Worm (Caenorhabditis elegans) whole organism, late embryonic: ENCODE data around the gene ceh-23.

ENCODE experiments used
- C38D4.7 ChIP-seq: fragments of 200-800 bp; sonication (Bioruptor generic); optimal IDR thresholded peaks from 2 replicates; lab custom pipeline; 2018; ENCODE audit warnings: mild to moderate bottlenecking, missing genetic modification characterization, moderate library complexity, missing compliant biosample characterization
- F13H6.1 ChIP-seq: sonication (generic microtip); optimal IDR thresholded peaks from 2 replicates; lab custom pipeline; 2016; ENCODE audit warnings: missing genetic modification characterization, missing compliant biosample characterization
- Y22D7AL.16 ChIP-seq: sonication (generic microtip); optimal IDR thresholded peaks from 2 replicates; lab custom pipeline; 2016; ENCODE audit warnings: missing genetic modification characterization, missing compliant biosample characterization
- ama-1 ChIP-seq: fragments of 150-350 bp; optimal IDR thresholded peaks from 2 replicates; lab custom pipeline; 2014
- ceh-19 ChIP-seq: fragments of 200-800 bp; sonication (Bioruptor generic); optimal IDR thresholded peaks from 2 replicates; lab custom pipeline; 2018; ENCODE audit warnings: mild to moderate bottlenecking, missing genetic modification characterization, missing compliant biosample characterization
- ceh-2 ChIP-seq: sonication (generic microtip); optimal IDR thresholded peaks from 2 replicates; lab custom pipeline; 2016; ENCODE audit warnings: missing genotype, missing genetic modification characterization, missing compliant biosample characterization
- ceh-22 ChIP-seq: sonication (generic microtip); optimal IDR thresholded peaks from 2 replicates; lab custom pipeline; 2017; ENCODE audit warnings: missing biosample characterization, missing genetic modification characterization
- ceh-24 ChIP-seq: sonication (generic microtip); optimal IDR thresholded peaks from 2 replicates; lab custom pipeline; 2016; ENCODE audit warnings: mild to moderate bottlenecking, missing genetic modification characterization, missing compliant biosample characterization
- ceh-6 ChIP-seq: fragments of 200-800 bp; sonication (Bioruptor generic); optimal IDR thresholded peaks from 2 replicates; lab custom pipeline; 2018; ENCODE audit warnings: mild to moderate bottlenecking, missing genetic modification characterization, missing compliant biosample characterization
- ceh-9 ChIP-seq: sonication (generic microtip); optimal IDR thresholded peaks from 2 replicates; lab custom pipeline; 2016; ENCODE audit warnings: mild to moderate bottlenecking, missing genetic modification characterization, inconsistent platforms, missing compliant biosample characterization
- dve-1 ChIP-seq: sonication (generic microtip); optimal IDR thresholded peaks from 2 replicates; lab custom pipeline; 2017; ENCODE audit warnings: antibody characterized with exemption, mild to moderate bottlenecking, missing genetic modification characterization, missing compliant biosample characterization
- elt-2 ChIP-seq: sonication (generic microtip); optimal IDR thresholded peaks from 2 replicates; lab custom pipeline; 2016; ENCODE audit warnings: missing genetic modification reagents, missing genetic modification characterization, missing compliant biosample characterization
- eyg-1 ChIP-seq: sonication (generic microtip); optimal IDR thresholded peaks from 2 replicates; lab custom pipeline; 2016; ENCODE audit warnings: missing genotype, missing genetic modification characterization, missing compliant biosample characterization
- fax-1 ChIP-seq: sonication (generic microtip); optimal IDR thresholded peaks from 2 replicates; lab custom pipeline; 2016; ENCODE audit warnings: missing genotype, missing genetic modification characterization, missing compliant biosample characterization
- hlh-13 ChIP-seq: fragments of 200-800 bp; sonication (Bioruptor generic); optimal IDR thresholded peaks from 2 replicates; lab custom pipeline; 2018; ENCODE audit warnings: mild to moderate bottlenecking, missing genetic modification characterization, missing compliant biosample characterization
- hlh-6 ChIP-seq: sonication (generic microtip); optimal IDR thresholded peaks from 2 replicates; lab custom pipeline; 2016; ENCODE audit warnings: missing genotype, missing genetic modification characterization, missing compliant biosample characterization
- hlh-8 ChIP-seq: sonication (generic microtip); optimal IDR thresholded peaks from 2 replicates; lab custom pipeline; 2016; ENCODE audit warnings: missing genotype, missing genetic modification characterization, missing compliant biosample characterization
- lim-6 ChIP-seq: sonication (generic microtip); optimal IDR thresholded peaks from 2 replicates; lab custom pipeline; 2016; ENCODE audit warnings: missing genetic modification characterization, missing compliant biosample characterization
- mec-3 ChIP-seq: sonication (generic microtip); optimal IDR thresholded peaks from 2 replicates; lab custom pipeline; 2016; ENCODE audit warnings: borderline replicate concordance, missing genetic modification characterization, missing compliant biosample characterization
- nfya-1 ChIP-seq: sonication (generic microtip); optimal IDR thresholded peaks from 2 replicates; lab custom pipeline; 2017; ENCODE audit warnings: missing genetic modification characterization, mild to moderate bottlenecking, missing compliant biosample characterization, antibody characterized with exemption, moderate library complexity
- nhr-11 ChIP-seq: fragments of 150-350 bp; optimal IDR thresholded peaks from 2 replicates; lab custom pipeline; 2014; ENCODE audit warnings: missing biosample characterization, missing genetic modification characterization
- nhr-232 ChIP-seq: sonication (generic microtip); optimal IDR thresholded peaks from 2 replicates; lab custom pipeline; 2016; ENCODE audit warnings: missing genetic modification characterization, missing compliant biosample characterization
- pqm-1 ChIP-seq: sonication (generic microtip); optimal IDR thresholded peaks from 2 replicates; lab custom pipeline; 2016; ENCODE audit warnings: missing genetic modification characterization, missing compliant biosample characterization
- rnt-1 ChIP-seq: sonication (generic microtip); optimal IDR thresholded peaks from 2 replicates; lab custom pipeline; 2016; ENCODE audit warnings: missing genetic modification characterization, missing compliant biosample characterization
- sdc-2 ChIP-seq: sonication (generic microtip); optimal IDR thresholded peaks from 2 replicates; lab custom pipeline; 2016; ENCODE audit warnings: missing genotype, missing genetic modification characterization, missing compliant biosample characterization
- sox-4 ChIP-seq: sonication (generic microtip); optimal IDR thresholded peaks from 2 replicates; lab custom pipeline; 2017; ENCODE audit warnings: mild to moderate bottlenecking, missing genetic modification characterization, inconsistent platforms, missing compliant biosample characterization
- zip-5 ChIP-seq: sonication (generic microtip); optimal IDR thresholded peaks from 2 replicates; lab custom pipeline; 2016; ENCODE audit warnings: missing genetic modification characterization, missing compliant biosample characterization

ceh-23 gene

ce11 chrIII:7838907-7839642 lies at the start of gene ceh-23:
ceh-23 (plus strand) TSS chrIII:7839592.
- no peak for TF ChIP-seq fax-1 (tag; lab: Kevin White, UChicago)

ce11 chrIII:7790522-7790921 lies 48.9 kb upstream of the ceh-23 start:
- no peak for TF ChIP-seq C38D4.7
- no peak for TF ChIP-seq ceh-9 (tag; lab: Kevin White, UChicago)
- TF ChIP-seq nfya-1 (tag; lab: Kevin White, UChicago), result peak; percentile 27
- TF ChIP-seq sox-4 (tag; lab: Kevin White, UChicago), result no peak
- TF ChIP-seq ceh-24 (tag; lab: Kevin White, UChicago), result no peak
- no peak for TF ChIP-seq ama-1 (lab: Kevin White, UChicago)
- no peak for TF ChIP-seq eyg-1
- TF ChIP-seq elt-2, result no peak
- no peak for TF ChIP-seq F13H6.1 (tag; lab: Kevin White, UChicago)

- TF ChIP-seq ceh-22 (tag; lab: Kevin White, UChicago), result no peak
- TF ChIP-seq nhr-232 (tag; lab: Kevin White, UChicago), result no peak
- TF ChIP-seq nfya-1 (tag; lab: Kevin White, UChicago), result peak; percentile 67
Observed at ce11 chrIII:7792209-7792608, 47.2 kb upstream of the ceh-23 start.

ce11 chrIII:7792970-7793369 lies 46.4 kb upstream of the ceh-23 start:
- no peak for TF ChIP-seq hlh-8

- TF ChIP-seq hlh-13 (GFP tag; lab: Kevin White, UChicago) (no peak), mec-3 (no peak), ceh-24 (tag; lab: Kevin White, UChicago) (no peak), rnt-1 (tag; lab: Kevin White, UChicago) (no peak), dve-1 (tag; lab: Kevin White, UChicago) (no peak), eyg-1 (no peak), sox-4 (tag; lab: Kevin White, UChicago) (no peak)
- TF ChIP-seq, all 69 proteins: peak for 0
Observed at ce11 chrIII:7795311-7795710, 44.1 kb upstream of the ceh-23 start, which contains the start of gene cyk-7. cyk-7 (minus strand) TSS chrIII:7795409.

- TF ChIP-seq hlh-8, result no peak
- TF ChIP-seq hlh-13 (GFP tag; lab: Kevin White, UChicago), result no peak
- no peak for TF ChIP-seq Y22D7AL.16 (tag; lab: Kevin White, UChicago)
Observed at ce11 chrIII:7805253-7805652, 34.1 kb upstream of the ceh-23 start.

- TF ChIP-seq lim-6 (no peak), ceh-6 (GFP tag; lab: Kevin White, UChicago) (no peak), fax-1 (tag; lab: Kevin White, UChicago) (no peak), zip-5 (tag; lab: Kevin White, UChicago) (no peak), nfya-1 (tag; lab: Kevin White, UChicago) (no peak)
- TF ChIP-seq, all 69 proteins: peak for 0
Observed at ce11 chrIII:7806947-7807346, 32.4 kb upstream of the ceh-23 start.

- TF ChIP-seq ceh-2 (tag; lab: Kevin White, UChicago) (no peak), ceh-22 (tag; lab: Kevin White, UChicago) (no peak), ama-1 (lab: Kevin White, UChicago) (no peak), ceh-19 (no peak), pqm-1 (tag; lab: Kevin White, UChicago) (no peak), sdc-2 (no peak), nhr-11 (no peak), hlh-6 (no peak)
Observed at ce11 chrIII:7809033-7809432, 30.4 kb upstream of the ceh-23 start.
